Worm (Caenorhabditis elegans) whole organism, young adult: Measurements from ENCODE around the gene oma-1.

Source experiments
- ama-1 ChIP-seq, 3 experiments: fragments of 150-350 bp in 1 of 3; sonication (generic microtip) in 2 of 3; optimal IDR thresholded peaks; 2 replicates each; lab custom pipeline; 2014 to 2018; ENCODE audit warnings: missing biosample characterization in 2 of 3, missing genetic modification characterization in 2 of 3, missing genetic modification reagents in 2 of 3
- snpc-4 ChIP-seq, 5 experiments: fragments of 150-350 bp in 1 of 5; sonication (generic microtip) in 4 of 5; optimal IDR thresholded peaks; 2 replicates each; lab custom pipeline; 2014 to 2018; ENCODE audit warnings: missing genetic modification characterization in 5 of 5, missing biosample characterization in 3 of 5, antibody characterized with exemption in 2 of 5, mild to moderate bottlenecking in 2 of 5, missing compliant biosample characterization in 2 of 5, missing genotype in 2 of 5, moderate library complexity in 2 of 5, missing genetic modification reagents in 1 of 5
- unc-62 ChIP-seq: fragments of 150-350 bp; optimal IDR thresholded peaks from 2 replicates; lab custom pipeline; 2014; ENCODE audit warnings: missing biosample characterization, missing genetic modification reagents, missing genetic modification characterization
- ztf-3 ChIP-seq: fragments of 200-800 bp; sonication (Bioruptor generic); optimal IDR thresholded peaks from 2 replicates; lab custom pipeline; 2018; ENCODE audit warnings: mild to moderate bottlenecking, missing genetic modification characterization, missing compliant biosample characterization

DNA sequence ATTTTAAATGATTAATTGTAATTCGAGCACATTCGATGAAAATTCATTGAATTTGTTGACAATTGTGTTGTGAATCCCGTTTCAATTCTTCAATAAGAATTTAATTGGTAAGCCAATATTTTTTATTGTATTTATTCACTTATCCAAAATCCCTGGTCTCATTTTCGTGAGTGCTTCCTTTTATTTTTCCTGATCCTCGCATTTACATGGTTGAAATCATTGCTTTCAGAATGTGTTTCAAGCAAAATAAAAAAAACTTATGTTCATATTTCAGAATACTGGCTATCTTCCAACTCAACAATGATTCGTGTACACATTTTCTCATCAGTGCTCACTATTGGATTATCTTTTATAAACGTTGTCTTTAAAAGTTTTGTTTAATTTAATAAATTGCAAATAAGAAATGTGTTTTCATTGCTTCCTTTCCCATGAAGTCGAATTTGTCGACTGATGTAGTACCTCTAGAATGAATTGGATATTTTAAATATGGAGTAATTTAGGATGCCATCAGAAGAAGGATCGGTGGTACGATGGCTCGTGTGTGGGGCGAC is 41.2 kb downstream of the oma-1 start, which contains the start of the genes D1046.18 and slc-25A26:
- TF ChIP-seq unc-62 (GFP tag; lab: Kevin White, UChicago) = no peak
- no peak for TF ChIP-seq ama-1 (optimal IDR thresholded peaks at IDR 0.05; lab: Kevin White, UChicago)
- TF ChIP-seq ama-1 (GFP tag; optimal IDR thresholded peaks at IDR 0.05; lab: Kevin White, UChicago) = no peak
- no peak for TF ChIP-seq snpc-4 (GFP tag; optimal IDR thresholded peaks at IDR 0.05; lab: Kevin White, UChicago)
- TF ChIP-seq snpc-4 (tag; optimal IDR thresholded peaks at IDR 0.05; lab: Kevin White, UChicago) = no peak
- TF ChIP-seq ztf-3 = no peak
